Worm (Caenorhabditis elegans) whole organism, young adult: ENCODE results near the gene ent-7.

Experiments used
- F39B2.1 ChIP-seq: fragments of 200-800 bp; sonication (Bioruptor generic); IDR thresholded peaks from 2 replicates; pipeline ENCODE4 v1.3.6; 2022; ENCODE audit warnings: missing genetic modification reagents, missing genetic modification characterization, missing compliant biosample characterization
- aptf-3 ChIP-seq: fragments of 200-800 bp; sonication (Bioruptor generic); IDR thresholded peaks from 2 replicates; pipeline ENCODE4 v1.3.6; 2022; ENCODE audit warnings: missing genetic modification characterization, missing compliant biosample characterization
- egl-18 ChIP-seq: fragments of 200-800 bp; sonication (Bioruptor generic); IDR thresholded peaks from 2 replicates; pipeline ENCODE4 v1.3.6; 2022; ENCODE audit warnings: missing genetic modification reagents, missing genetic modification characterization, missing compliant biosample characterization
- lin-26 ChIP-seq: fragments of 200-800 bp; sonication (Bioruptor generic); IDR thresholded peaks from 2 replicates; pipeline ENCODE4 v1.3.6; 2022; ENCODE audit warnings: missing genetic modification reagents, missing genetic modification characterization, missing compliant biosample characterization
- mel-28 ChIP-seq: sonication (generic microtip); optimal IDR thresholded peaks from 2 replicates; lab custom pipeline; 2016; ENCODE audit warnings: borderline replicate concordance, mild to moderate bottlenecking, missing genetic modification characterization, missing compliant biosample characterization
- pbrm-1 ChIP-seq: fragments of 200-800 bp; sonication (Bioruptor generic); IDR thresholded peaks from 2 replicates; pipeline ENCODE4 v1.3.6; 2022; ENCODE audit warnings: missing genetic modification reagents, missing genetic modification characterization, missing compliant biosample characterization

ce11 chrIV:10046005-10046404, 28.9 kb downstream of the ent-7 start:
- TF ChIP-seq lin-26 (no peak), egl-18 (GFP tag; lab: Robert Waterston, UW) (no peak), mel-28 (tag; lab: Kevin White, UChicago) (no peak), F39B2.1 (GFP tag; lab: Robert Waterston, UW) (no peak), pbrm-1 (no peak), aptf-3 (GFP tag; lab: Robert Waterston, UW) (no peak)
